Worm (Caenorhabditis elegans) whole organism, young adult: ENCODE results near the gene ZC317.2.

Experiments used
- B0035.1 ChIP-seq: sonication (generic microtip); optimal IDR thresholded peaks from 2 replicates; lab custom pipeline; 2016; ENCODE audit warnings: missing genetic modification characterization, mild to moderate bottlenecking, missing compliant biosample characterization, missing genotype, missing genetic modification reagents
- B0261.1 ChIP-seq: sonication (generic microtip); optimal IDR thresholded peaks from 2 replicates; lab custom pipeline; 2016; ENCODE audit warnings: mild to moderate bottlenecking, missing genetic modification characterization, moderate library complexity, missing compliant biosample characterization
- F10E7.11 ChIP-seq: sonication (generic microtip); optimal IDR thresholded peaks from 2 replicates; lab custom pipeline; 2017; ENCODE audit warnings: mild to moderate bottlenecking, missing genetic modification characterization, moderate library complexity, missing compliant biosample characterization
- F33H1.4 ChIP-seq: fragments of 200-800 bp; sonication (Bioruptor generic); IDR thresholded peaks from 2 replicates; pipeline ENCODE4 v1.3.6; 2022; ENCODE audit warnings: missing genetic modification reagents, missing genetic modification characterization, missing compliant biosample characterization
- F37B4.10 ChIP-seq: fragments of 200-800 bp; sonication (Bioruptor generic); IDR thresholded peaks from 2 replicates; pipeline ENCODE4 v1.3.6; 2022; ENCODE audit warnings: missing genetic modification characterization, missing compliant biosample characterization
- F39B2.1 ChIP-seq: fragments of 200-800 bp; sonication (Bioruptor generic); IDR thresholded peaks from 2 replicates; pipeline ENCODE4 v1.3.6; 2022; ENCODE audit warnings: missing genetic modification reagents, missing genetic modification characterization, missing compliant biosample characterization
- F49E8.2 ChIP-seq: sonication (generic microtip); optimal IDR thresholded peaks from 3 replicates; lab custom pipeline; 2017; ENCODE audit warnings: missing genetic modification characterization, mild to moderate bottlenecking, missing compliant biosample characterization, antibody characterized with exemption, moderate library complexity; ENCODE audit not compliant: insufficient read depth
- F57A8.1 ChIP-seq: fragments of 200-800 bp; sonication (Bioruptor generic); optimal IDR thresholded peaks from 2 replicates; lab custom pipeline; 2018; ENCODE audit warnings: mild to moderate bottlenecking, missing genetic modification characterization, moderate library complexity, missing compliant biosample characterization
- F57C9.4 ChIP-seq: sonication (generic microtip); optimal IDR thresholded peaks from 2 replicates; lab custom pipeline; 2017; ENCODE audit warnings: mild to moderate bottlenecking, missing genetic modification characterization, missing compliant biosample characterization
- K12H6.12 ChIP-seq: fragments of 200-800 bp; sonication (Bioruptor generic); optimal IDR thresholded peaks from 2 replicates; lab custom pipeline; 2018; ENCODE audit warnings: mild to moderate bottlenecking, missing genetic modification characterization, missing compliant biosample characterization
- T26A5.8 ChIP-seq: sonication (generic microtip); optimal IDR thresholded peaks from 2 replicates; lab custom pipeline; 2016; ENCODE audit warnings: missing genetic modification characterization, missing compliant biosample characterization
- Y53F4B.3 ChIP-seq: fragments of 200-800 bp; sonication (Bioruptor generic); IDR thresholded peaks from 2 replicates; pipeline ENCODE4 v1.3.6; 2022; ENCODE audit warnings: missing genetic modification reagents, missing genetic modification characterization, missing compliant biosample characterization
- Y53G8AR.9 ChIP-seq: fragments of 200-800 bp; sonication (Bioruptor generic); conservative IDR thresholded peaks from 2 replicates; pipeline ENCODE4 v1.3.6; 2022; ENCODE audit warnings: missing genetic modification reagents, missing genetic modification characterization, missing compliant biosample characterization
- Y67H2A.10 ChIP-seq: fragments of 200-800 bp; sonication (Bioruptor generic); conservative IDR thresholded peaks from 2 replicates; pipeline ENCODE4 v1.3.6; 2022; ENCODE audit warnings: missing genetic modification reagents, missing genetic modification characterization, missing compliant biosample characterization
- bed-1 ChIP-seq: fragments of 200-800 bp; sonication (Bioruptor generic); IDR thresholded peaks from 2 replicates; pipeline ENCODE4 v1.3.6; 2022; ENCODE audit warnings: missing genetic modification reagents, missing genetic modification characterization, missing compliant biosample characterization
- bed-2 ChIP-seq: fragments of 200-800 bp; sonication (Bioruptor generic); IDR thresholded peaks from 2 replicates; pipeline ENCODE4 v1.3.6; 2022; ENCODE audit warnings: missing genetic modification reagents, missing genetic modification characterization, missing compliant biosample characterization
- cebp-1 ChIP-seq, 2 experiments: fragments of 200-800 bp in 1 of 2; sonication (Bioruptor generic) in 1 of 2; sonication (generic microtip) in 1 of 2; IDR thresholded peaks in 1 of 2; optimal IDR thresholded peaks in 1 of 2; 2 replicates each; pipeline versions ENCODE4 v1.3.6 to Lab custom; 2017 to 2022; ENCODE audit warnings: missing compliant biosample characterization in 2 of 2, missing genetic modification characterization in 2 of 2, mild to moderate bottlenecking in 1 of 2, missing genetic modification reagents in 1 of 2, moderate library complexity in 1 of 2
- ceh-91 ChIP-seq: fragments of 200-800 bp; sonication (Bioruptor generic); IDR thresholded peaks from 2 replicates; pipeline ENCODE4 v1.3.6; 2022; ENCODE audit warnings: missing genetic modification reagents, missing genetic modification characterization, missing compliant biosample characterization
- die-1 ChIP-seq: sonication (generic microtip); optimal IDR thresholded peaks from 2 replicates; lab custom pipeline; 2016; ENCODE audit warnings: missing genotype, mild to moderate bottlenecking, missing genetic modification characterization, missing compliant biosample characterization
- dpff-1 ChIP-seq: sonication (generic microtip); optimal IDR thresholded peaks from 2 replicates; lab custom pipeline; 2017; ENCODE audit warnings: mild to moderate bottlenecking, missing genetic modification characterization, missing compliant biosample characterization
- efl-1 ChIP-seq: fragments of 150-350 bp; optimal IDR thresholded peaks from 2 replicates; lab custom pipeline; 2014; ENCODE audit warnings: missing biosample characterization, missing genetic modification reagents, missing genetic modification characterization
- egl-18 ChIP-seq: fragments of 200-800 bp; sonication (Bioruptor generic); IDR thresholded peaks from 2 replicates; pipeline ENCODE4 v1.3.6; 2022; ENCODE audit warnings: missing genetic modification reagents, missing genetic modification characterization, missing compliant biosample characterization
- egrh-3 ChIP-seq: fragments of 200-800 bp; sonication (Bioruptor generic); IDR thresholded peaks from 2 replicates; pipeline ENCODE4 v1.3.6; 2022; ENCODE audit warnings: missing genetic modification reagents, missing genetic modification characterization, missing compliant biosample characterization
- gei-17 ChIP-seq: fragments of 200-800 bp; sonication (Bioruptor generic); optimal IDR thresholded peaks from 2 replicates; lab custom pipeline; 2018; ENCODE audit warnings: mild to moderate bottlenecking, missing genetic modification characterization, missing compliant biosample characterization
- hmg-20 ChIP-seq: fragments of 200-800 bp; sonication (Bioruptor generic); IDR thresholded peaks from 2 replicates; pipeline ENCODE4 v1.3.6; 2022; ENCODE audit warnings: missing genetic modification reagents, missing genetic modification characterization, missing compliant biosample characterization
- let-607 ChIP-seq, 2 experiments: fragments of 200-800 bp in 1 of 2; sonication (Bioruptor generic) in 1 of 2; sonication (generic microtip) in 1 of 2; optimal IDR thresholded peaks; 2 replicates each; lab custom pipeline; 2016 to 2018; ENCODE audit warnings: mild to moderate bottlenecking in 2 of 2, missing compliant biosample characterization in 2 of 2, missing genetic modification characterization in 2 of 2, moderate library complexity in 2 of 2, missing genotype in 1 of 2
- lin-35 ChIP-seq, 3 experiments: fragments of 150-350 bp in 2 of 3; sonication (generic microtip) in 1 of 3; optimal IDR thresholded peaks; 2 replicates each; lab custom pipeline; 2014 to 2018; ENCODE audit warnings: missing biosample characterization in 3 of 3, missing genetic modification characterization in 3 of 3, missing genetic modification reagents in 3 of 3
- lin-40 ChIP-seq: sonication (generic microtip); optimal IDR thresholded peaks from 2 replicates; lab custom pipeline; 2016; ENCODE audit warnings: missing genetic modification characterization, mild to moderate bottlenecking, missing compliant biosample characterization, missing genotype, missing genetic modification reagents
- lsl-1 ChIP-seq: fragments of 200-800 bp; sonication (Bioruptor generic); optimal IDR thresholded peaks from 2 replicates; lab custom pipeline; 2018; ENCODE audit warnings: mild to moderate bottlenecking, missing genetic modification characterization, moderate library complexity, missing compliant biosample characterization
- nfya-1 ChIP-seq: sonication (generic microtip); optimal IDR thresholded peaks from 2 replicates; lab custom pipeline; 2017; ENCODE audit warnings: antibody characterized with exemption, missing compliant biosample characterization, missing genetic modification characterization, borderline replicate concordance; ENCODE audit not compliant: insufficient read depth
- nfyb-1 ChIP-seq: fragments of 200-800 bp; sonication (Bioruptor generic); IDR thresholded peaks from 2 replicates; pipeline ENCODE4 v1.3.6; 2022; ENCODE audit warnings: missing genetic modification reagents, missing genetic modification characterization, missing compliant biosample characterization
- pbrm-1 ChIP-seq: fragments of 200-800 bp; sonication (Bioruptor generic); IDR thresholded peaks from 2 replicates; pipeline ENCODE4 v1.3.6; 2022; ENCODE audit warnings: missing genetic modification reagents, missing genetic modification characterization, missing compliant biosample characterization
- pha-4 ChIP-seq: fragments of 150-350 bp; sonication (generic microtip); optimal IDR thresholded peaks from 2 replicates; lab custom pipeline; 2014; ENCODE audit warnings: missing biosample characterization, missing genetic modification reagents, missing genetic modification characterization
- repo-1 ChIP-seq: sonication (generic microtip); optimal IDR thresholded peaks from 2 replicates; lab custom pipeline; 2017; ENCODE audit warnings: mild to moderate bottlenecking, missing genetic modification characterization, missing compliant biosample characterization
- sea-2 ChIP-seq: fragments of 200-800 bp; sonication (Bioruptor generic); IDR thresholded peaks from 2 replicates; pipeline ENCODE4 v1.3.6; 2022; ENCODE audit warnings: missing genetic modification characterization, missing compliant biosample characterization
- snpc-4 ChIP-seq, 5 experiments: fragments of 150-350 bp in 1 of 5; sonication (generic microtip) in 4 of 5; optimal IDR thresholded peaks; 2 replicates each; lab custom pipeline; 2014 to 2018; ENCODE audit warnings: missing genetic modification characterization in 5 of 5, missing biosample characterization in 3 of 5, antibody characterized with exemption in 2 of 5, mild to moderate bottlenecking in 2 of 5, missing compliant biosample characterization in 2 of 5, missing genotype in 2 of 5, moderate library complexity in 2 of 5, missing genetic modification reagents in 1 of 5
- somi-1 ChIP-seq: fragments of 200-800 bp; sonication (Bioruptor generic); optimal IDR thresholded peaks from 2 replicates; lab custom pipeline; 2018; ENCODE audit warnings: mild to moderate bottlenecking, missing genetic modification characterization, missing compliant biosample characterization
- sptf-2 ChIP-seq: fragments of 200-800 bp; sonication (Bioruptor generic); optimal IDR thresholded peaks from 2 replicates; lab custom pipeline; 2018; ENCODE audit warnings: mild to moderate bottlenecking, missing genetic modification characterization, missing compliant biosample characterization
- tbx-9 ChIP-seq: sonication (generic microtip); optimal IDR thresholded peaks from 2 replicates; lab custom pipeline; 2016; ENCODE audit warnings: borderline replicate concordance, missing genetic modification characterization, inconsistent platforms, missing compliant biosample characterization
- xnd-1 ChIP-seq: sonication (generic microtip); optimal IDR thresholded peaks from 2 replicates; lab custom pipeline; 2016; ENCODE audit warnings: missing genotype, missing genetic modification reagents, missing genetic modification characterization, missing compliant biosample characterization
- zfh-2 ChIP-seq: fragments of 200-800 bp; sonication (Bioruptor generic); conservative IDR thresholded peaks from 2 replicates; pipeline ENCODE4 v1.3.6; 2022; ENCODE audit warnings: missing genetic modification reagents, missing genetic modification characterization, missing compliant biosample characterization
- zim-3 ChIP-seq: sonication (generic microtip); optimal IDR thresholded peaks from 2 replicates; lab custom pipeline; 2017; ENCODE audit warnings: mild to moderate bottlenecking, missing genetic modification characterization, moderate library complexity, missing compliant biosample characterization
- ztf-25 ChIP-seq: fragments of 200-800 bp; sonication (Bioruptor generic); IDR thresholded peaks from 2 replicates; pipeline ENCODE4 v1.3.6; 2022; ENCODE audit warnings: missing genetic modification reagents, missing genetic modification characterization, missing compliant biosample characterization

ZC317.2 gene

DNA sequence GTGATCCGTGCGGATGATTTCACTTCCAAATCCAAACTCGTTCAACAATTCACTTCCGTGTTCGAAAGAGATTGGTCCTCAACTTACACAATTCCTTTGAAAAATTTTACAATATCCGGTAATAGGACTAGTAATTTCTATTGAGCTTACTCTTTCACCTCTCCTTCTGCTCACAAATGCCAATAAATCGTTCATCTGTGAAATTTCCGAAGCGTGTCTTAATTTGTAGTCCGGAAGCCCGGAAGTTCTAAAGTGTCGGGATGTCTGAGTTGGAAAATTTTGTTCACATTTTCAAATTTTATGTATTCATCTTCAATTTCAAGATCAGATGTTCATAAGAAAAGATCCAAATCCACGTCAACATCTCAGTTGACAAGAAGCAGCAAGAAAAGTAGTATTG lies 33.5 kb downstream of the ZC317.2 start, which contains the start of gene T05C3.2 (continued):
- TF ChIP-seq F39B2.1 (GFP tag; lab: Robert Waterston, UW) (no peak), zim-3 (tag; lab: Kevin White, UChicago) (no peak)

DNA sequence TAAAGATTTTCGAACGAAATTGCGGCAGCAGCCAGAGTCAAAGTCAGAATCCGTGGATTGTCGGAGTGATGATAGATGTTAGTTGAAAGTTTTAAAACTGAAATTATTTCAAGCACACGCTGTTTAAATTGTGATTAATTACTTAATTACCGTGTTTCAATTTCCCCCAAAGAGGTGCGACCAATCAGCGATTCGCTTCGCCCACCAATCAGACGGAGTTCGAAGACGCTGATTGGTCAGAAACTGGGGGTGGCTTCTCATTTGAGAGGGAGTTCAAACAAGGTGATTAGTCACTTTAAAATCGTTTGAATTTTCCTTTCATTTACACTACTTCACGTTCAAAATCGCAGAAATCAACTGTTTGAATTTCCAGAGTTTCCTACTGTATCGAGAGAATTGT lies 39.6 kb downstream of the ZC317.2 start:
- TF ChIP-seq hmg-20 (GFP tag; lab: Robert Waterston, UW): no peak
- TF ChIP-seq snpc-4 (GFP tag; optimal IDR thresholded peaks at IDR 0.05; lab: Kevin White, UChicago): no peak
- TF ChIP-seq snpc-4 (tag; optimal IDR thresholded peaks at IDR 0.05; lab: Kevin White, UChicago): no peak
- TF ChIP-seq B0035.1: no peak
- TF ChIP-seq let-607 (tag; optimal IDR thresholded peaks at IDR 0.05; lab: Kevin White, UChicago): no peak
- TF ChIP-seq tbx-9: no peak
- no peak for TF ChIP-seq Y53G8AR.9
- TF ChIP-seq lin-40: no peak
- no peak for TF ChIP-seq nfyb-1
- no peak for TF ChIP-seq Y67H2A.10 (GFP tag; lab: Robert Waterston, UW)
- TF ChIP-seq die-1: no peak
- TF ChIP-seq somi-1 (GFP tag; lab: Kevin White, UChicago): no peak
- TF ChIP-seq F10E7.11 (tag; lab: Kevin White, UChicago): no peak
- TF ChIP-seq egl-18 (GFP tag; lab: Robert Waterston, UW): no peak
- TF ChIP-seq F33H1.4 (GFP tag; lab: Robert Waterston, UW): no peak
- TF ChIP-seq F57A8.1 (GFP tag; lab: Kevin White, UChicago): no peak

DNA sequence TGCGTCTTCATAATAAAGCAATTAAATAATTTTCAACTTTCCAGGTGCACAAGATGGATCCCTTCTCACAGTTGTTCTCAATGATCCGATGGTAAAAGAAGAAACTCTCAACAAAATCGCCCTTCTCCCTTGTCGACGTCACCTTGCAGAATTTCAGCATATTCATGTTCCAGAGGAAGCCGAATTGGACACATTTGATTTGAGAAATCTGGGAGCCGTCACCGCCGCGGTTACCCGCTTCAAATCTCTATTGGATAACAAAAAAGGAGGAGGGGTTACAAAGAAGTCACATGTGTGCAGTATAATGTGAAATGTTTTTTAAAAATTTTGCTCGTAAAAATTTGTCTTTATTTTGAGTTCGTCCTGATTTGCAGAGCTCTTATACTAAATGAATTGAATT lies 42.8 kb downstream of the ZC317.2 start:
- TF ChIP-seq dpff-1 (tag; lab: Kevin White, UChicago): no peak
- no peak for TF ChIP-seq bed-2 (GFP tag; lab: Robert Waterston, UW)
- no peak for TF ChIP-seq snpc-4 (GFP tag; optimal IDR thresholded peaks at IDR 0.05; lab: Kevin White, UChicago)
- TF ChIP-seq snpc-4 (tag; optimal IDR thresholded peaks at IDR 0.05; lab: Kevin White, UChicago): peak in 1 of 4 experiments; percentile 15
- TF ChIP-seq sptf-2: no peak
- no peak for TF ChIP-seq F10E7.11 (tag; lab: Kevin White, UChicago)
- no peak for TF ChIP-seq ceh-91 (GFP tag; lab: Robert Waterston, UW)
- TF ChIP-seq egl-18 (GFP tag; lab: Robert Waterston, UW): no peak
- peak; percentile 22 for TF ChIP-seq repo-1 (tag; lab: Kevin White, UChicago)
- TF ChIP-seq Y67H2A.10 (GFP tag; lab: Robert Waterston, UW): no peak
- peak; percentile 23; the same call in 1 of the 2 replicates for TF ChIP-seq pbrm-1 (GFP tag; lab: Robert Waterston, UW)
- no peak for TF ChIP-seq F57C9.4
- no peak for TF ChIP-seq sea-2 (GFP tag; lab: Robert Waterston, UW)
- no peak for TF ChIP-seq F37B4.10 (GFP tag; lab: Robert Waterston, UW)
- no peak for TF ChIP-seq nfya-1 (tag; lab: Kevin White, UChicago)
- no peak for TF ChIP-seq F57A8.1 (GFP tag; lab: Kevin White, UChicago)
- TF ChIP-seq cebp-1 (GFP tag; IDR thresholded peaks at IDR 0.05; lab: Robert Waterston, UW): no peak
- TF ChIP-seq cebp-1 (tag; optimal IDR thresholded peaks at IDR 0.05; lab: Kevin White, UChicago): no peak
- TF ChIP-seq lin-40: no peak
- TF ChIP-seq K12H6.12 (tag; lab: Kevin White, UChicago): no peak
- no peak for TF ChIP-seq B0261.1 (tag; lab: Kevin White, UChicago)
- TF ChIP-seq lsl-1 (GFP tag; lab: Kevin White, UChicago): peak; percentile 12
- no peak for TF ChIP-seq Y53F4B.3 (GFP tag; lab: Robert Waterston, UW)
- TF ChIP-seq lin-35 (GFP tag; optimal IDR thresholded peaks at IDR 0.05; lab: Kevin White, UChicago): no peak
- no peak for TF ChIP-seq T26A5.8 (tag; lab: Kevin White, UChicago)
- TF ChIP-seq tbx-9: no peak
- no peak for TF ChIP-seq efl-1 (GFP tag; lab: Kevin White, UChicago)
- no peak for TF ChIP-seq xnd-1
- no peak for TF ChIP-seq gei-17 (GFP tag; lab: Kevin White, UChicago)
- TF ChIP-seq egrh-3: no peak
- TF ChIP-seq ztf-25: no peak
- TF ChIP-seq zfh-2: no peak
- no peak for TF ChIP-seq pha-4 (tag; lab: Kevin White, UChicago)
- TF ChIP-seq F49E8.2 (tag; lab: Kevin White, UChicago): no peak
- TF ChIP-seq bed-1: no peak
